Fruit fly (Drosophila melanogaster) whole organism, embryonic: ENCODE data around the gene CG10064.
A peak's percentile ranks its signal among the peaks of the same experiment; 100 is the strongest.

Experiments
- BEAF-32 ChIP-seq: fragments of 200-800 bp; sonication (Bioruptor generic); optimal IDR thresholded peaks from 3 replicates; lab custom pipeline; 2017; ENCODE audit warnings: missing biosample characterization, missing genetic modification characterization, mild to moderate bottlenecking, moderate library complexity, missing genetic modification reagents
- CG10267 ChIP-seq: fragments of 200-800 bp; sonication (Bioruptor generic); optimal IDR thresholded peaks from 2 replicates; lab custom pipeline; 2018; ENCODE audit warnings: missing biosample characterization, mild to moderate bottlenecking, missing genetic modification characterization, moderate library complexity
- CG10321 ChIP-seq: fragments of 200-800 bp; sonication (Bioruptor generic); IDR thresholded peaks from 2 replicates; pipeline ENCODE4 v1.3.6; 2022; ENCODE audit warnings: missing biosample characterization, missing genetic modification characterization
- CG11504 ChIP-seq: fragments of 200-800 bp; sonication (Bioruptor generic); optimal IDR thresholded peaks from 3 replicates; lab custom pipeline; 2019; ENCODE audit warnings: missing biosample characterization, mild to moderate bottlenecking, missing genetic modification characterization, moderate library complexity
- CG12071 ChIP-seq: fragments of 200-800 bp; sonication (Bioruptor generic); optimal IDR thresholded peaks from 3 replicates; lab custom pipeline; 2018; ENCODE audit warnings: missing biosample characterization, mild to moderate bottlenecking, missing genetic modification characterization
- CG12104 ChIP-seq: fragments of 200-800 bp; sonication (Bioruptor generic); optimal IDR thresholded peaks from 3 replicates; lab custom pipeline; 2016; ENCODE audit warnings: missing biosample characterization, missing genetic modification characterization
- CG13424 ChIP-seq: fragments of 200-800 bp; sonication (Bioruptor generic); optimal IDR thresholded peaks from 2 replicates; lab custom pipeline; 2019; ENCODE audit warnings: missing biosample characterization, mild to moderate bottlenecking, missing genetic modification characterization, moderate library complexity
- CG17612 ChIP-seq: fragments of 200-800 bp; sonication (Bioruptor generic); IDR thresholded peaks from 2 replicates; pipeline ENCODE4 v1.3.6; 2022; ENCODE audit warnings: missing biosample characterization, missing genetic modification characterization
- CG18476 ChIP-seq: fragments of 200-800 bp; sonication (Bioruptor generic); optimal IDR thresholded peaks from 2 replicates; lab custom pipeline; 2016; ENCODE audit warnings: missing biosample characterization, mild to moderate bottlenecking, missing genetic modification characterization
- CG2678 ChIP-seq: fragments of 200-800 bp; sonication (Bioruptor generic); optimal IDR thresholded peaks from 3 replicates; lab custom pipeline; 2019; ENCODE audit warnings: missing biosample characterization, mild to moderate bottlenecking, missing genetic modification characterization, moderate library complexity
- CG30403 ChIP-seq: fragments of 200-800 bp; sonication (Bioruptor generic); optimal IDR thresholded peaks from 3 replicates; lab custom pipeline; 2016; ENCODE audit warnings: missing biosample characterization, missing genetic modification characterization
- CG31388 ChIP-seq: fragments of 200-800 bp; sonication (Bioruptor generic); optimal IDR thresholded peaks from 2 replicates; lab custom pipeline; 2016; ENCODE audit warnings: missing biosample characterization, missing genetic modification characterization
- CG6654 ChIP-seq: fragments of 200-800 bp; sonication (Bioruptor generic); optimal IDR thresholded peaks from 2 replicates; lab custom pipeline; 2017; ENCODE audit warnings: missing biosample characterization, mild to moderate bottlenecking, missing genetic modification characterization
- CG6689 ChIP-seq: fragments of 200-800 bp; sonication (Bioruptor generic); IDR thresholded peaks from 2 replicates; pipeline ENCODE4 v1.3.6; 2022; ENCODE audit warnings: missing biosample characterization, missing genetic modification characterization
- CG6765 ChIP-seq: fragments of 200-800 bp; sonication (Bioruptor generic); optimal IDR thresholded peaks from 3 replicates; lab custom pipeline; 2017; ENCODE audit warnings: missing biosample characterization, mild to moderate bottlenecking, missing genetic modification characterization
- CG8478 ChIP-seq: fragments of >200 bp; optimal IDR thresholded peaks from 2 replicates; lab custom pipeline; 2018
- CG9797 ChIP-seq: fragments of 200-800 bp; sonication (Bioruptor generic); optimal IDR thresholded peaks from 3 replicates; lab custom pipeline; 2018; ENCODE audit warnings: missing biosample characterization, mild to moderate bottlenecking, missing genetic modification characterization
- Chrac-16 ChIP-seq: fragments of 200-800 bp; sonication (Bioruptor generic); optimal IDR thresholded peaks from 3 replicates; lab custom pipeline; 2016; ENCODE audit warnings: missing biosample characterization, missing genetic modification characterization
- D19A ChIP-seq: fragments of 200-800 bp; optimal IDR thresholded peaks from 3 replicates; lab custom pipeline; 2019; ENCODE audit warnings: missing biosample characterization, mild to moderate bottlenecking, missing genetic modification characterization, moderate library complexity
- D19B ChIP-seq: fragments of 200-800 bp; sonication (Bioruptor generic); optimal IDR thresholded peaks from 2 replicates; lab custom pipeline; 2017; ENCODE audit warnings: missing biosample characterization, mild to moderate bottlenecking, missing genetic modification characterization
- Dad ChIP-seq: fragments of 200-800 bp; sonication (Bioruptor generic); optimal IDR thresholded peaks from 3 replicates; lab custom pipeline; 2016; ENCODE audit warnings: missing biosample characterization, missing genetic modification characterization
- Dip2 ChIP-seq: fragments of 200-800 bp; sonication (Bioruptor generic); IDR thresholded peaks from 2 replicates; pipeline ENCODE4 v1.3.6; 2022; ENCODE audit warnings: missing biosample characterization, missing genetic modification characterization
- Eip74EF ChIP-seq, 2 experiments: fragments of 200-800 bp in 1 of 2; fragments of >200 bp in 1 of 2; sonication (Bioruptor generic) in 1 of 2; optimal IDR thresholded peaks; 2 replicates each; lab custom pipeline; 2017 to 2019; ENCODE audit warnings: missing biosample characterization in 2 of 2, missing genetic modification characterization in 2 of 2, mild to moderate bottlenecking in 1 of 2, moderate library complexity in 1 of 2
- Fer1 ChIP-seq: fragments of 200-800 bp; sonication (Bioruptor generic); optimal IDR thresholded peaks from 2 replicates; lab custom pipeline; 2017; ENCODE audit warnings: missing biosample characterization, mild to moderate bottlenecking, missing genetic modification characterization
- GATAe ChIP-seq: fragments of 200-800 bp; sonication (Bioruptor generic); conservative IDR thresholded peaks from 2 replicates; pipeline ENCODE4 v1.3.6; 2022; ENCODE audit warnings: missing biosample characterization, missing genetic modification characterization
- Jarid2 ChIP-seq: fragments of 200-800 bp; sonication (Bioruptor generic); optimal IDR thresholded peaks from 3 replicates; lab custom pipeline; 2017; ENCODE audit warnings: mild to moderate bottlenecking, missing biosample characterization, missing genetic modification reagents, missing genetic modification characterization
- NfI ChIP-seq: fragments of 200-800 bp; sonication (Bioruptor generic); optimal IDR thresholded peaks from 3 replicates; lab custom pipeline; 2018; ENCODE audit warnings: missing biosample characterization, mild to moderate bottlenecking, missing genetic modification characterization, moderate library complexity
- Ravus ChIP-seq: fragments of 200-800 bp; sonication (Bioruptor generic); IDR thresholded peaks from 2 replicates; pipeline ENCODE4 v1.3.6; 2022; ENCODE audit warnings: missing biosample characterization, missing genetic modification characterization
- Sox102F ChIP-seq: fragments of 200-800 bp; sonication (Bioruptor generic); optimal IDR thresholded peaks from 2 replicates; lab custom pipeline; 2018; ENCODE audit warnings: missing biosample characterization, mild to moderate bottlenecking, missing genetic modification characterization, moderate library complexity
- Xrp1 ChIP-seq: fragments of 200-800 bp; sonication (Bioruptor generic); IDR thresholded peaks from 2 replicates; pipeline ENCODE4 v1.3.6; 2022; ENCODE audit warnings: missing biosample characterization, missing genetic modification characterization
- bsh ChIP-seq, 2 experiments: fragments of 200-800 bp; sonication (Bioruptor generic); optimal IDR thresholded peaks; 2 replicates each; lab custom pipeline; 2017 to 2018; ENCODE audit warnings: mild to moderate bottlenecking in 2 of 2, missing biosample characterization in 2 of 2, missing genetic modification characterization in 2 of 2, moderate library complexity in 1 of 2
- cas ChIP-seq: fragments of 200-800 bp; sonication (Bioruptor generic); IDR thresholded peaks from 2 replicates; pipeline ENCODE4 v1.3.6; 2022; ENCODE audit warnings: missing biosample characterization, missing genetic modification characterization
- dati ChIP-seq: fragments of 200-800 bp; sonication (Bioruptor generic); IDR thresholded peaks from 2 replicates; pipeline ENCODE4 v1.3.6; 2022; ENCODE audit warnings: missing biosample characterization, missing genetic modification characterization
- ham ChIP-seq: fragments of 200-800 bp; sonication (Bioruptor generic); IDR thresholded peaks from 2 replicates; pipeline ENCODE4 v1.3.6; 2022; ENCODE audit warnings: missing biosample characterization, missing genetic modification characterization
- her ChIP-seq: fragments of 200-800 bp; sonication (Bioruptor generic); optimal IDR thresholded peaks from 2 replicates; lab custom pipeline; 2016; ENCODE audit warnings: missing biosample characterization, missing genetic modification characterization
- insv ChIP-seq, 2 experiments: fragments of 200-800 bp; sonication (Bioruptor generic); optimal IDR thresholded peaks; 3 replicates each; lab custom pipeline; 2016 to 2018; ENCODE audit warnings: missing biosample characterization in 2 of 2, missing genetic modification characterization in 2 of 2
- ken ChIP-seq: fragments of 200-800 bp; sonication (Bioruptor generic); IDR thresholded peaks from 3 replicates; pipeline ENCODE4 v1.3.6; 2022; ENCODE audit warnings: missing biosample characterization, missing genetic modification characterization
- klu ChIP-seq: fragments of 200-800 bp; sonication (Bioruptor generic); IDR thresholded peaks from 2 replicates; pipeline ENCODE4 v1.3.6; 2022; ENCODE audit warnings: missing biosample characterization, missing genetic modification characterization
- kni ChIP-seq: fragments of 200-800 bp; sonication (Bioruptor generic); optimal IDR thresholded peaks from 3 replicates; lab custom pipeline; 2017; ENCODE audit warnings: mild to moderate bottlenecking, missing biosample characterization, missing genetic modification reagents, missing genetic modification characterization
- onecut ChIP-seq: fragments of 200-800 bp; sonication (Bioruptor generic); IDR thresholded peaks from 2 replicates; pipeline ENCODE4 v1.3.6; 2022; ENCODE audit warnings: missing biosample characterization, missing genetic modification characterization
- pan ChIP-seq, 4 experiments: fragments of >200 bp in 3 of 4; fragments of 200-800 bp in 1 of 4; sonication (Bioruptor generic) in 1 of 4; optimal IDR thresholded peaks in 3 of 4; IDR thresholded peaks in 1 of 4; 2 replicates each; pipeline versions ENCODE4 v1.3.6 to Lab custom; 2017 to 2022; ENCODE audit warnings: missing biosample characterization in 2 of 4, missing genetic modification characterization in 2 of 4, mixed read lengths in 1 of 4
- sens ChIP-seq: fragments of 200-800 bp; sonication (Bioruptor generic); peaks from one replicate; lab custom pipeline; 2016; ENCODE audit warnings: missing biosample characterization, missing genetic modification characterization
- seq ChIP-seq: fragments of 200-800 bp; sonication (Bioruptor generic); IDR thresholded peaks from 2 replicates; pipeline ENCODE4 v1.3.6; 2022; ENCODE audit warnings: missing biosample characterization, missing genetic modification characterization
- tll ChIP-seq, 2 experiments: fragments of 200-800 bp in 1 of 2; fragments of >200 bp in 1 of 2; sonication (Bioruptor generic) in 1 of 2; optimal IDR thresholded peaks; 2 replicates each; lab custom pipeline; 2017 to 2019; ENCODE audit warnings: missing biosample characterization in 2 of 2, missing genetic modification characterization in 2 of 2, mild to moderate bottlenecking in 1 of 2, moderate library complexity in 1 of 2
- toy ChIP-seq: fragments of 200-800 bp; sonication (Bioruptor generic); IDR thresholded peaks from 2 replicates; pipeline ENCODE4 v1.3.6; 2022; ENCODE audit warnings: missing biosample characterization, missing genetic modification characterization
- zf30C ChIP-seq: fragments of 200-800 bp; sonication (Bioruptor generic); optimal IDR thresholded peaks from 3 replicates; lab custom pipeline; 2018; ENCODE audit warnings: missing biosample characterization, mild to moderate bottlenecking, missing genetic modification characterization
- zfh1 ChIP-seq: fragments of 200-800 bp; sonication (Bioruptor generic); IDR thresholded peaks from 3 replicates; pipeline ENCODE4 v1.3.6; 2022; ENCODE audit warnings: missing biosample characterization, missing genetic modification characterization

The CG10064 gene

dm6 chr3L:6955254-6956229 lies 12.2 kb downstream of the CG10064 start, which contains the start of the genes CG10077 and CG9948 (continued):
- TF ChIP-seq GATAe (GFP tag; lab: Robert Waterston, UW) (no peak), Chrac-16 (peak; percentile 91), onecut (peak; percentile 96), Fer1 (GFP tag; lab: Kevin White, UChicago) (peak; percentile 91), CG6765 (GFP tag; lab: Kevin White, UChicago) (peak; percentile 75), D19A (tag; lab: Kevin White, UChicago) (peak; percentile 86), seq (GFP tag; lab: Robert Waterston, UW) (peak; percentile 79), CG17612 (GFP tag; lab: Robert Waterston, UW) (peak; percentile 79), pan (optimal IDR thresholded peaks at IDR 0.05; lab: Kevin White, UChicago) (no peak), pan (GFP tag; optimal IDR thresholded peaks at IDR 0.05 in 1 of 2, IDR thresholded peaks at IDR 0.05 in 1 of 2) (peak in 1 of 2 experiments; percentile 94), ken (GFP tag; lab: Robert Waterston, UW) (peak; percentile 86), CG30403 (GFP tag; lab: Kevin White, UChicago) (peak; percentile 87), CG12104 (GFP tag; lab: Kevin White, UChicago) (peak; percentile 69), Dip2 (GFP tag; lab: Robert Waterston, UW) (no peak), toy (0 out of 2 replicates have a peak, but pooled peaks have one; percentile 55), BEAF-32 (peak; percentile 79), CG13424 (tag; lab: Kevin White, UChicago) (peak; percentile 92), tll (GFP tag; optimal IDR thresholded peaks at IDR 0.05; lab: Kevin White, UChicago) (no peak), CG10267 (peak; percentile 81), CG18476 (GFP tag; lab: Kevin White, UChicago) (peak; percentile 80), D19B (peak; percentile 78), CG2678 (tag; lab: Kevin White, UChicago) (peak; percentile 93), CG6654 (GFP tag; lab: Kevin White, UChicago) (peak; percentile 44), zf30C (no peak), dati (GFP tag; lab: Robert Waterston, UW) (peak; percentile 71), Dad (GFP tag; lab: Kevin White, UChicago) (peak; percentile 40), sens (GFP tag; lab: Kevin White, UChicago) (peak; percentile 96), Ravus (peak; percentile 80), Eip74EF (GFP tag; optimal IDR thresholded peaks at IDR 0.05; lab: Kevin White, UChicago) (peak in 1 of 2 experiments; percentile 75), CG11504 (tag; lab: Kevin White, UChicago) (peak; percentile 91), cas (GFP tag; lab: Robert Waterston, UW) (no peak), insv (GFP tag; optimal IDR thresholded peaks at IDR 0.05; lab: Kevin White, UChicago) (peak in 1 of 2 experiments; percentile 62), klu (peak; percentile 69), CG12071 (GFP tag; lab: Kevin White, UChicago) (peak; percentile 79), kni (GFP tag; lab: Kevin White, UChicago) (peak; percentile 64), Sox102F (peak; percentile 89), Jarid2 (GFP tag; lab: Kevin White, UChicago) (peak; percentile 47), her (peak; percentile 11), zfh1 (GFP tag; lab: Robert Waterston, UW) (peak; percentile 94), ham (GFP tag; lab: Robert Waterston, UW) (peak; percentile 53; the same call in 1 of the 2 replicates), CG9797 (GFP tag; lab: Kevin White, UChicago) (peak; percentile 45), CG10321 (GFP tag; lab: Robert Waterston, UW) (peak; percentile 78), CG8478 (no peak), CG31388 (peak; percentile 63), NfI (peak; percentile 86), Xrp1 (GFP tag; lab: Robert Waterston, UW) (peak; percentile 95), bsh (GFP tag; optimal IDR thresholded peaks at IDR 0.05; lab: Kevin White, UChicago) (peak; percentile 73 to 94), CG6689 (GFP tag; lab: Robert Waterston, UW) (peak; percentile 90)
